Fruit fly (Drosophila melanogaster) whole organism, embryonic: ENCODE data around the gene Txl.

Source experiments
- ATbp ChIP-seq: fragments of 200-800 bp; sonication (Bioruptor generic); optimal IDR thresholded peaks from 2 replicates; lab custom pipeline; 2017; ENCODE audit warnings: missing biosample characterization, mild to moderate bottlenecking, missing genetic modification characterization, missing genetic modification reagents
- Awh ChIP-seq: fragments of 200-800 bp; sonication (Bioruptor generic); IDR thresholded peaks from 2 replicates; pipeline ENCODE4, ENCODE4 v1.3.6; 2022; ENCODE audit warnings: missing biosample characterization, missing genetic modification characterization
- BEAF-32 ChIP-seq: fragments of 200-800 bp; sonication (Bioruptor generic); optimal IDR thresholded peaks from 3 replicates; lab custom pipeline; 2017; ENCODE audit warnings: missing biosample characterization, missing genetic modification characterization, mild to moderate bottlenecking, moderate library complexity, missing genetic modification reagents
- CG10147 ChIP-seq: fragments of 200-800 bp; sonication (Bioruptor generic); optimal IDR thresholded peaks from 2 replicates; lab custom pipeline; 2019; ENCODE audit warnings: missing biosample characterization, mild to moderate bottlenecking, missing genetic modification characterization, moderate library complexity
- CG10543 ChIP-seq: fragments of 200-800 bp; sonication (Bioruptor generic); optimal IDR thresholded peaks from 3 replicates; lab custom pipeline; 2017; ENCODE audit warnings: missing biosample characterization, mild to moderate bottlenecking, missing genetic modification characterization, moderate library complexity
- CG10654 ChIP-seq: fragments of 200-800 bp; sonication (Bioruptor generic); optimal IDR thresholded peaks from 2 replicates; lab custom pipeline; 2016; ENCODE audit warnings: missing biosample characterization, missing genetic modification characterization
- CG10959 ChIP-seq: fragments of 200-800 bp; sonication (Bioruptor generic); IDR thresholded peaks from 2 replicates; pipeline ENCODE4 v1.3.6; 2022; ENCODE audit warnings: missing biosample characterization, missing genetic modification characterization
- CG12744 ChIP-seq: fragments of 200-800 bp; sonication (Bioruptor generic); optimal IDR thresholded peaks from 2 replicates; lab custom pipeline; 2016; ENCODE audit warnings: missing biosample characterization, missing genetic modification characterization
- CG13296 ChIP-seq: fragments of 200-800 bp; sonication (Bioruptor generic); optimal IDR thresholded peaks from 3 replicates; lab custom pipeline; 2018; ENCODE audit warnings: missing biosample characterization, mild to moderate bottlenecking, missing genetic modification characterization
- CG1603 ChIP-seq: fragments of 200-800 bp; sonication (Bioruptor generic); optimal IDR thresholded peaks from 2 replicates; lab custom pipeline; 2019; ENCODE audit warnings: missing biosample characterization, mild to moderate bottlenecking, missing genetic modification characterization, moderate library complexity
- CG17359 ChIP-seq: fragments of 200-800 bp; sonication (Bioruptor generic); optimal IDR thresholded peaks from 3 replicates; lab custom pipeline; 2018; ENCODE audit warnings: missing biosample characterization, mild to moderate bottlenecking, missing genetic modification characterization, moderate library complexity
- CG17361 ChIP-seq: fragments of 200-800 bp; sonication (Bioruptor generic); IDR thresholded peaks from 3 replicates; pipeline ENCODE4 v1.3.6; 2022; ENCODE audit warnings: missing biosample characterization, missing genetic modification characterization
- CG2120 ChIP-seq: fragments of 200-800 bp; sonication (Bioruptor generic); optimal IDR thresholded peaks from 3 replicates; lab custom pipeline; 2016; ENCODE audit warnings: missing biosample characterization, missing genetic modification characterization
- CG2712 ChIP-seq: fragments of 200-800 bp; optimal IDR thresholded peaks from 3 replicates; lab custom pipeline; 2019; ENCODE audit warnings: missing biosample characterization, mild to moderate bottlenecking, missing genetic modification characterization, moderate library complexity
- CG31224 ChIP-seq: fragments of 200-800 bp; sonication (Bioruptor generic); IDR thresholded peaks from 2 replicates; pipeline ENCODE4 v1.3.6; 2022; ENCODE audit warnings: missing biosample characterization, missing genetic modification characterization
- CG31365 ChIP-seq: fragments of 200-800 bp; sonication (Bioruptor generic); optimal IDR thresholded peaks from 2 replicates; lab custom pipeline; 2018; ENCODE audit warnings: missing biosample characterization, mild to moderate bottlenecking, missing genetic modification characterization
- CG3407 ChIP-seq: fragments of 200-800 bp; sonication (Bioruptor generic); optimal IDR thresholded peaks from 2 replicates; lab custom pipeline; 2018; ENCODE audit warnings: missing biosample characterization, mild to moderate bottlenecking, missing genetic modification characterization
- CG34376 ChIP-seq: fragments of 200-800 bp; sonication (Bioruptor generic); optimal IDR thresholded peaks from 2 replicates; lab custom pipeline; 2018; ENCODE audit warnings: missing biosample characterization, mild to moderate bottlenecking, missing genetic modification characterization
- CG4360 ChIP-seq: fragments of 200-800 bp; sonication (Bioruptor generic); IDR thresholded peaks from 2 replicates; pipeline ENCODE4 v1.3.6; 2022; ENCODE audit warnings: missing biosample characterization, missing genetic modification characterization
- CG6175 ChIP-seq: fragments of 200-800 bp; sonication (Bioruptor generic); IDR thresholded peaks from 3 replicates; pipeline ENCODE4 v1.3.6; 2022; ENCODE audit warnings: missing biosample characterization, missing genetic modification characterization
- CoRest ChIP-seq: fragments of 200-800 bp; sonication (Bioruptor generic); optimal IDR thresholded peaks from 3 replicates; lab custom pipeline; 2018; ENCODE audit warnings: missing biosample characterization, mild to moderate bottlenecking, missing genetic modification characterization, moderate library complexity
- Fer1 ChIP-seq: fragments of 200-800 bp; sonication (Bioruptor generic); optimal IDR thresholded peaks from 2 replicates; lab custom pipeline; 2017; ENCODE audit warnings: missing biosample characterization, mild to moderate bottlenecking, missing genetic modification characterization
- NK7.1 ChIP-seq: fragments of 200-800 bp; sonication (Bioruptor generic); optimal IDR thresholded peaks from 3 replicates; lab custom pipeline; 2016; ENCODE audit warnings: missing biosample characterization, missing genetic modification characterization
- Rfx ChIP-seq: fragments of 200-800 bp; sonication (Bioruptor generic); IDR thresholded peaks from 2 replicates; pipeline ENCODE4 v1.3.6; 2022; ENCODE audit warnings: missing biosample characterization, missing genetic modification characterization
- Sox100B ChIP-seq: fragments of 200-800 bp; sonication (Bioruptor generic); optimal IDR thresholded peaks from 3 replicates; lab custom pipeline; 2018; ENCODE audit warnings: missing biosample characterization, mild to moderate bottlenecking, missing genetic modification characterization
- ato ChIP-seq: fragments of 200-800 bp; sonication (Bioruptor generic); IDR thresholded peaks from 2 replicates; pipeline ENCODE4 v1.3.6; 2022; ENCODE audit warnings: missing biosample characterization, missing genetic modification characterization; ENCODE audit not compliant: partially characterized antibody
- chinmo ChIP-seq: fragments of 200-800 bp; sonication (Bioruptor generic); IDR thresholded peaks from 4 replicates; pipeline ENCODE4 v1.3.6; 2022; ENCODE audit warnings: missing biosample characterization, missing genetic modification characterization; ENCODE audit not compliant: partially characterized antibody
- chm ChIP-seq: fragments of 200-800 bp; sonication (Bioruptor generic); IDR thresholded peaks from 2 replicates; pipeline ENCODE4 v1.3.6; 2022; ENCODE audit warnings: missing biosample characterization, missing genetic modification characterization
- crc ChIP-seq: fragments of 200-800 bp; sonication (Bioruptor generic); optimal IDR thresholded peaks from 2 replicates; lab custom pipeline; 2016; ENCODE audit warnings: missing biosample characterization, missing genetic modification characterization
- cwo ChIP-seq: fragments of 200-800 bp; sonication (Bioruptor generic); optimal IDR thresholded peaks from 3 replicates; lab custom pipeline; 2017; ENCODE audit warnings: missing biosample characterization, missing genetic modification characterization, mild to moderate bottlenecking, moderate library complexity, missing genetic modification reagents
- dmrt99B ChIP-seq: fragments of 200-800 bp; sonication (Bioruptor generic); optimal IDR thresholded peaks from 2 replicates; lab custom pipeline; 2018; ENCODE audit warnings: missing biosample characterization, mild to moderate bottlenecking, missing genetic modification characterization, moderate library complexity
- ftz-f1 ChIP-seq: fragments of 200-800 bp; sonication (Bioruptor generic); optimal IDR thresholded peaks from 2 replicates; lab custom pipeline; 2016; ENCODE audit warnings: missing biosample characterization, missing genetic modification characterization
- gro ChIP-seq: fragments of 200-800 bp; sonication (Bioruptor generic); optimal IDR thresholded peaks from 2 replicates; lab custom pipeline; 2016; ENCODE audit warnings: missing biosample characterization, missing genetic modification characterization
- gt ChIP-seq: fragments of 200-800 bp; sonication (Bioruptor generic); IDR thresholded peaks from 2 replicates; pipeline ENCODE4 v1.3.6; 2022; ENCODE audit warnings: missing biosample characterization, missing genetic modification characterization
- hkb ChIP-seq, 2 experiments: fragments of 200-800 bp in 1 of 2; fragments of >200 bp in 1 of 2; sonication (Bioruptor generic) in 1 of 2; IDR thresholded peaks in 1 of 2; optimal IDR thresholded peaks in 1 of 2; 2 replicates each; pipeline versions ENCODE4 v1.3.6 to Lab custom; 2017 to 2022; ENCODE audit warnings: missing biosample characterization in 1 of 2, missing genetic modification characterization in 1 of 2
- lab ChIP-seq: fragments of 200-800 bp; sonication (Bioruptor generic); optimal IDR thresholded peaks from 3 replicates; lab custom pipeline; 2017; ENCODE audit warnings: missing biosample characterization, missing genetic modification characterization, mild to moderate bottlenecking, moderate library complexity, missing genetic modification reagents
- lilli ChIP-seq: fragments of 200-800 bp; sonication (Bioruptor generic); optimal IDR thresholded peaks from 3 replicates; lab custom pipeline; 2016; ENCODE audit warnings: missing biosample characterization, missing genetic modification characterization
- lmd ChIP-seq: fragments of 200-800 bp; sonication (Bioruptor generic); IDR thresholded peaks from 2 replicates; pipeline ENCODE4 v1.3.6; 2022; ENCODE audit warnings: missing biosample characterization, missing genetic modification characterization
- luna ChIP-seq: fragments of 200-800 bp; sonication (Bioruptor generic); optimal IDR thresholded peaks from 2 replicates; lab custom pipeline; 2016; ENCODE audit warnings: missing biosample characterization, missing genetic modification characterization
- nom ChIP-seq: fragments of 200-800 bp; sonication (Bioruptor generic); optimal IDR thresholded peaks from 2 replicates; lab custom pipeline; 2017; ENCODE audit warnings: missing biosample characterization, missing genetic modification characterization, mild to moderate bottlenecking, moderate library complexity, missing genetic modification reagents
- onecut ChIP-seq: fragments of 200-800 bp; sonication (Bioruptor generic); IDR thresholded peaks from 2 replicates; pipeline ENCODE4 v1.3.6; 2022; ENCODE audit warnings: missing biosample characterization, missing genetic modification characterization
- pb ChIP-seq: fragments of 200-800 bp; sonication (Bioruptor generic); optimal IDR thresholded peaks from 3 replicates; lab custom pipeline; 2016; ENCODE audit warnings: missing biosample characterization, missing genetic modification characterization
- prd ChIP-seq, 3 experiments: fragments of >200 bp in 2 of 3; fragments of 200-800 bp in 1 of 3; sonication (Bioruptor generic) in 1 of 3; optimal IDR thresholded peaks in 2 of 3; IDR thresholded peaks in 1 of 3; 2 replicates in 2 of 3; 3 replicates in 1 of 3; pipeline versions ENCODE4 v1.3.6 to Lab custom; 2017 to 2022; ENCODE audit warnings: missing biosample characterization in 1 of 3, missing genetic modification characterization in 1 of 3
- sd ChIP-seq: fragments of 200-800 bp; sonication (Bioruptor generic); optimal IDR thresholded peaks from 3 replicates; lab custom pipeline; 2018; ENCODE audit warnings: missing biosample characterization, mild to moderate bottlenecking, missing genetic modification characterization, moderate library complexity
- stc ChIP-seq: fragments of 200-800 bp; sonication (Bioruptor generic); IDR thresholded peaks from 2 replicates; pipeline ENCODE4 v1.3.6; 2022; ENCODE audit warnings: missing biosample characterization, missing genetic modification characterization
- zen ChIP-seq: fragments of 200-800 bp; sonication (Bioruptor generic); optimal IDR thresholded peaks from 3 replicates; lab custom pipeline; 2018; ENCODE audit warnings: missing biosample characterization, mild to moderate bottlenecking, missing genetic modification characterization, moderate library complexity

Txl gene

dm6 chr3L:5802733-5803132 lies 37.1 kb downstream of the Txl start, which contains the start of gene CG42272:
Gene CG42272 (plus strand): TSS chr3L:5803033.
- TF ChIP-seq ato (GFP tag; lab: Robert Waterston, UW) (no peak), CoRest (tag; lab: Kevin White, UChicago) (no peak), gt (no peak), onecut (GFP tag; lab: Robert Waterston, UW) (no peak), CG13296 (no peak), ATbp (GFP tag; lab: Kevin White, UChicago) (no peak), CG31224 (GFP tag; lab: Robert Waterston, UW) (no peak), CG10959 (GFP tag; lab: Robert Waterston, UW) (no peak), CG17361 (GFP tag; lab: Robert Waterston, UW) (no peak)

DNA sequence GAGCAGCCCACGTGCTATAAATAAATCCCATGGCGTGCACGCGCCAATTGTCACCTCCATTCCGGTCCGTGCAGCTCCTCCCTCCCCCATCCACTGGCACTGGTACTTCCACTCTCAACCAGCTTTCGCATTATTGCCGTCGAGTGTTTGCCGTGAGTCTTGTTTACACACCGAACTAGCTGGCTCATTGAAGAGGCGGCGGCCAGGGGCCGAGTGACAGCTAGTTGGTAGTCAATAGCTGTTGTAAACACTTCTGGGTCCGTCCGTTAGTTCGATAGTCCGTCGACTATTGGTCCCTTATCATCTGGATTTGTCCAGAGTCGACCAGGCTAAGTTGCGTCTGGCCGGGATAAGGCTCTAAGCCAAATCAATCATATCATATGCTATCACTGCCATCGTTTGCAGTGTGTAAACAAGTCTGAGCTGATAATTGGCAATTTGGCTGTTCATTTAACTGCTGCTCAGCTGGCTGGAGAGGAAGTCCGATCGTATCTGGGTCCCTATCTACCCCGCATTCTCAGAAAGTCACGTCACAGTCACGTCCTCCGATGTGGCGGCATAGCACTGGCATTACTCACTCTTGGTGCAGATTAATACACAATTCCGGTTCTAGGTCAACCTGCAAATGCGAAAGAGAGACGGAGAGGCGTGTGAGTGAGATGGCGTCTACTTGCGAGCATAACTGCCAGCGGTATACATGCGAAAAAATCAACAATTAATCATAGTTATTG lies 41.9 kb downstream of the Txl start:
- TF ChIP-seq CG10147 (no peak), sd (tag; lab: Kevin White, UChicago) (peak; percentile 59), CG6175 (no peak), lilli (peak; percentile 1), lab (GFP tag; lab: Kevin White, UChicago) (peak; percentile 48), chinmo (GFP tag; lab: Robert Waterston, UW) (peak; percentile 45; the same call in 1 of the 4 replicates), CG1603 (tag; lab: Kevin White, UChicago) (no peak), BEAF-32 (GFP tag; lab: Kevin White, UChicago) (no peak), pb (GFP tag; lab: Kevin White, UChicago) (no peak), cwo (GFP tag; lab: Kevin White, UChicago) (peak; percentile 34), stc (GFP tag; lab: Robert Waterston, UW) (peak; percentile 30; the same call in 1 of the 2 replicates), gro (GFP tag; lab: Kevin White, UChicago) (peak; percentile 9), CG17359 (peak; percentile 1), CG31365 (tag; lab: Kevin White, UChicago) (no peak), crc (GFP tag; lab: Kevin White, UChicago) (no peak), CG12744 (GFP tag; lab: Kevin White, UChicago) (no peak), dmrt99B (tag; lab: Kevin White, UChicago) (no peak), prd (optimal IDR thresholded peaks at IDR 0.05; lab: Kevin White, UChicago) (no peak), prd (GFP tag; IDR thresholded peaks at IDR 0.05; lab: Robert Waterston, UW) (0 out of 3 replicates have a peak, but pooled peaks have one; percentile 20), lmd (GFP tag; lab: Robert Waterston, UW) (0 out of 2 replicates have a peak, but pooled peaks have one; percentile 13), hkb (optimal IDR thresholded peaks at IDR 0.05; lab: Kevin White, UChicago) (no peak), hkb (GFP tag; IDR thresholded peaks at IDR 0.05; lab: Robert Waterston, UW) (peak; percentile 31; the same call in 1 of the 2 replicates), chm (GFP tag; lab: Robert Waterston, UW) (no peak), luna (GFP tag; lab: Kevin White, UChicago) (no peak), CG2120 (GFP tag; lab: Kevin White, UChicago) (no peak), Sox100B (GFP tag; lab: Kevin White, UChicago) (no peak), zen (tag; lab: Kevin White, UChicago) (peak; percentile 25), CG10543 (peak; percentile 4), CG34376 (GFP tag; lab: Kevin White, UChicago) (peak; percentile 58), nom (GFP tag; lab: Kevin White, UChicago) (peak; percentile 42), CG4360 (0 out of 2 replicates have a peak, but pooled peaks have one; percentile 10), Awh (GFP tag; lab: Robert Waterston, UW) (no peak), ftz-f1 (GFP tag; lab: Kevin White, UChicago) (no peak), CG10654 (GFP tag; lab: Kevin White, UChicago) (no peak), CG2712 (tag; lab: Kevin White, UChicago) (no peak), Fer1 (peak; percentile 61), NK7.1 (GFP tag; lab: Kevin White, UChicago) (peak; percentile 6), CG3407 (no peak), Rfx (0 out of 2 replicates have a peak, but pooled peaks have one; percentile 43)
